Fruit fly (Drosophila melanogaster) whole organism, wandering third instar larva: ENCODE measurements around the gene Cp19.

Experiments used
- Abd-B ChIP-seq: fragments of >200 bp; optimal IDR thresholded peaks from 2 replicates; lab custom pipeline; 2017; ENCODE audit warnings: missing biosample characterization, missing genetic modification characterization
- OdsH ChIP-seq: fragments of 200-800 bp; sonication (Bioruptor generic); optimal IDR thresholded peaks from 2 replicates; lab custom pipeline; 2016; ENCODE audit warnings: missing biosample characterization, mild to moderate bottlenecking, missing genetic modification characterization
- Rel ChIP-seq, 2 experiments: fragments of 200-800 bp; sonication (Bioruptor generic) in 1 of 2; optimal IDR thresholded peaks; 2 replicates in 1 of 2; 3 replicates in 1 of 2; lab custom pipeline; 2016 to 2019; ENCODE audit warnings: mild to moderate bottlenecking in 2 of 2, missing biosample characterization in 2 of 2, missing genetic modification characterization in 2 of 2, moderate library complexity in 1 of 2
- ey ChIP-seq: fragments of 200-800 bp; sonication (Bioruptor generic); optimal IDR thresholded peaks from 2 replicates; lab custom pipeline; 2016; ENCODE audit warnings: missing biosample characterization, missing genetic modification characterization
- fru ChIP-seq: fragments of 200-800 bp; sonication (Bioruptor generic); optimal IDR thresholded peaks from 3 replicates; lab custom pipeline; 2016; ENCODE audit warnings: missing biosample characterization, mild to moderate bottlenecking, missing genetic modification characterization
- h ChIP-seq: fragments of 200-800 bp; sonication (Bioruptor generic); optimal IDR thresholded peaks from 3 replicates; lab custom pipeline; 2016; ENCODE audit warnings: missing biosample characterization, mild to moderate bottlenecking, missing genetic modification characterization
- lola ChIP-seq: fragments of >200 bp; optimal IDR thresholded peaks from 2 replicates; lab custom pipeline; 2017; ENCODE audit warnings: missing biosample characterization, missing genetic modification characterization
- pan ChIP-seq: fragments of >200 bp; optimal IDR thresholded peaks from 2 replicates; lab custom pipeline; 2017
- psq ChIP-seq: fragments of 200-800 bp; sonication (Bioruptor generic); optimal IDR thresholded peaks from 3 replicates; lab custom pipeline; 2017; ENCODE audit warnings: missing biosample characterization, mild to moderate bottlenecking, missing genetic modification characterization, moderate library complexity
- rgr ChIP-seq: fragments of 200-800 bp; sonication (Bioruptor generic); optimal IDR thresholded peaks from 3 replicates; lab custom pipeline; 2016; ENCODE audit warnings: missing biosample characterization, mild to moderate bottlenecking, missing genetic modification characterization

DNA sequence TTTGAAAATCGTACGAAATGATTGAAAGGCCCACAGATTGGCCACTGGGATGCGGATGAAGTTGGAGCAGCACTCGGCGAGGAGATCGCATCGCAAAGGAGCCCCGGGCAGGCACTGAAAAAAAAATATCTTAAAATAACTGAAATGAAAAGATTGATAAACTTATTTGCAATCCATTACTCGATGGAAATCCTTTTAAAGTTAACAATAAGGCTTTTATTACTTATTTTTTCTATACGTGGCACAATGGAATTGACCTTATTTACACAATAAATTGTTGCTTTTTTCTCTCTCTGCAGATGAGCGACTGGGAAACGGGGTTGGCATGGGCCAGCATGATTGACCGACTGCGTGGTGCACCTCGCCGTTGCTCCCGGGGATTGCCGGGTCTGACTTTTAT lies 21.6 kb downstream of the Cp19 start:
- TF ChIP-seq h (no peak), rgr (no peak), pan (no peak), psq (GFP tag; lab: Kevin White, UChicago) (no peak), Abd-B (GFP tag; lab: Kevin White, UChicago) (no peak), fru (GFP tag; lab: Kevin White, UChicago) (no peak), OdsH (GFP tag; lab: Kevin White, UChicago) (no peak), Rel (GFP tag; optimal IDR thresholded peaks at IDR 0.05; lab: Kevin White, UChicago) (no peak), Rel (tag; optimal IDR thresholded peaks at IDR 0.05; lab: Kevin White, UChicago) (no peak), ey (no peak), lola (GFP tag; lab: Kevin White, UChicago) (no peak)
